Fruit fly (Drosophila melanogaster) whole organism, embryonic: ENCODE results near the gene Traf-like.

Experiments
- CG10543 ChIP-seq: fragments of 200-800 bp; sonication (Bioruptor generic); optimal IDR thresholded peaks from 3 replicates; lab custom pipeline; 2017; ENCODE audit warnings: missing biosample characterization, mild to moderate bottlenecking, missing genetic modification characterization, moderate library complexity
- CG10565 ChIP-seq: fragments of 200-800 bp; sonication (Bioruptor generic); optimal IDR thresholded peaks from 3 replicates; lab custom pipeline; 2016; ENCODE audit warnings: missing biosample characterization, mild to moderate bottlenecking, missing genetic modification characterization
- CG11247 ChIP-seq: fragments of 200-800 bp; sonication (Bioruptor generic); IDR thresholded peaks from 2 replicates; pipeline ENCODE4 v1.3.6; 2022; ENCODE audit warnings: missing biosample characterization, missing genetic modification characterization
- CG13424 ChIP-seq: fragments of 200-800 bp; sonication (Bioruptor generic); optimal IDR thresholded peaks from 2 replicates; lab custom pipeline; 2019; ENCODE audit warnings: missing biosample characterization, mild to moderate bottlenecking, missing genetic modification characterization, moderate library complexity
- CG14667 ChIP-seq: fragments of 200-800 bp; sonication (Bioruptor generic); IDR thresholded peaks from 2 replicates; pipeline ENCODE4 v1.3.6; 2022; ENCODE audit warnings: missing biosample characterization, missing genetic modification characterization
- CG16779 ChIP-seq: fragments of 200-800 bp; sonication (Bioruptor generic); IDR thresholded peaks from 2 replicates; pipeline ENCODE4 v1.3.6; 2022; ENCODE audit warnings: missing biosample characterization, missing genetic modification characterization
- CG17612 ChIP-seq: fragments of 200-800 bp; sonication (Bioruptor generic); IDR thresholded peaks from 2 replicates; pipeline ENCODE4 v1.3.6; 2022; ENCODE audit warnings: missing biosample characterization, missing genetic modification characterization
- CG2712 ChIP-seq: fragments of 200-800 bp; optimal IDR thresholded peaks from 3 replicates; lab custom pipeline; 2019; ENCODE audit warnings: missing biosample characterization, mild to moderate bottlenecking, missing genetic modification characterization, moderate library complexity
- CG2889 ChIP-seq: fragments of 200-800 bp; sonication (Bioruptor generic); IDR thresholded peaks from 3 replicates; pipeline ENCODE4 v1.3.6; 2022; ENCODE audit warnings: missing biosample characterization, missing genetic modification characterization
- CG3995 ChIP-seq: fragments of 200-800 bp; sonication (Bioruptor generic); optimal IDR thresholded peaks from 3 replicates; lab custom pipeline; 2016; ENCODE audit warnings: missing biosample characterization, missing genetic modification characterization
- CG5180 ChIP-seq: fragments of 200-800 bp; sonication (Bioruptor generic); optimal IDR thresholded peaks from 3 replicates; lab custom pipeline; 2017; ENCODE audit warnings: missing biosample characterization, missing genetic modification characterization, mild to moderate bottlenecking, moderate library complexity, missing genetic modification reagents
- CG6654 ChIP-seq: fragments of 200-800 bp; sonication (Bioruptor generic); optimal IDR thresholded peaks from 2 replicates; lab custom pipeline; 2017; ENCODE audit warnings: missing biosample characterization, mild to moderate bottlenecking, missing genetic modification characterization
- CG6683 ChIP-seq: fragments of 200-800 bp; sonication (Bioruptor generic); optimal IDR thresholded peaks from 2 replicates; lab custom pipeline; 2017; ENCODE audit warnings: missing biosample characterization, mild to moderate bottlenecking, missing genetic modification characterization, missing genetic modification reagents
- CG7271 ChIP-seq: fragments of 200-800 bp; sonication (Bioruptor generic); optimal IDR thresholded peaks from 2 replicates; lab custom pipeline; 2018; ENCODE audit warnings: missing biosample characterization, mild to moderate bottlenecking, missing genetic modification characterization, moderate library complexity
- CG7556 ChIP-seq: fragments of 200-800 bp; sonication (Bioruptor generic); optimal IDR thresholded peaks from 2 replicates; lab custom pipeline; 2017; ENCODE audit warnings: missing biosample characterization, mild to moderate bottlenecking, missing genetic modification characterization
- CG8944 ChIP-seq: fragments of 200-800 bp; sonication (Bioruptor generic); optimal IDR thresholded peaks from 3 replicates; lab custom pipeline; 2016; ENCODE audit warnings: missing biosample characterization, missing genetic modification characterization
- CkIIα-i1 ChIP-seq: fragments of 200-800 bp; sonication (Bioruptor generic); IDR thresholded peaks from 2 replicates; pipeline ENCODE4 v1.3.6; 2022; ENCODE audit warnings: missing biosample characterization, missing genetic modification characterization
- Dbx ChIP-seq: fragments of 200-800 bp; sonication (Bioruptor generic); IDR thresholded peaks from 3 replicates; pipeline ENCODE4 v1.3.6; 2022; ENCODE audit warnings: missing biosample characterization, missing genetic modification characterization
- Dip3 ChIP-seq: fragments of 200-800 bp; sonication (Bioruptor generic); optimal IDR thresholded peaks from 3 replicates; lab custom pipeline; 2016; ENCODE audit warnings: missing biosample characterization, missing genetic modification characterization
- Doc3 ChIP-seq: fragments of 200-800 bp; sonication (Bioruptor generic); IDR thresholded peaks from 3 replicates; pipeline ENCODE4 v1.3.6; 2022; ENCODE audit warnings: missing biosample characterization, missing genetic modification characterization; ENCODE audit not compliant: partially characterized antibody
- ERR ChIP-seq: fragments of 200-800 bp; sonication (Bioruptor generic); optimal IDR thresholded peaks from 2 replicates; lab custom pipeline; 2016; ENCODE audit warnings: missing biosample characterization, missing genetic modification characterization
- Ets65A ChIP-seq: fragments of 200-800 bp; sonication (Bioruptor generic); peaks from one replicate; lab custom pipeline; 2016; ENCODE audit warnings: missing biosample characterization, missing genetic modification characterization
- Hand ChIP-seq: fragments of 200-800 bp; sonication (Bioruptor generic); optimal IDR thresholded peaks from 2 replicates; lab custom pipeline; 2017; ENCODE audit warnings: mild to moderate bottlenecking, missing biosample characterization, missing genetic modification reagents, missing genetic modification characterization
- Hr51 ChIP-seq, 2 experiments: fragments of 200-800 bp; sonication (Bioruptor generic); optimal IDR thresholded peaks; 2 replicates in 1 of 2; 3 replicates in 1 of 2; lab custom pipeline; 2016 to 2018; ENCODE audit warnings: missing biosample characterization in 2 of 2, missing genetic modification characterization in 2 of 2, mild to moderate bottlenecking in 1 of 2, moderate library complexity in 1 of 2
- Jarid2 ChIP-seq: fragments of 200-800 bp; sonication (Bioruptor generic); optimal IDR thresholded peaks from 3 replicates; lab custom pipeline; 2017; ENCODE audit warnings: mild to moderate bottlenecking, missing biosample characterization, missing genetic modification reagents, missing genetic modification characterization
- Lim3 ChIP-seq: fragments of 200-800 bp; sonication (Bioruptor generic); IDR thresholded peaks from 2 replicates; pipeline ENCODE4 v1.3.6; 2022; ENCODE audit warnings: missing biosample characterization, missing genetic modification characterization
- Nf-YB ChIP-seq: fragments of 200-800 bp; sonication (Bioruptor generic); optimal IDR thresholded peaks from 3 replicates; lab custom pipeline; 2019; ENCODE audit warnings: missing biosample characterization, mild to moderate bottlenecking, missing genetic modification characterization, moderate library complexity
- Nf-YC ChIP-seq: fragments of 200-800 bp; optimal IDR thresholded peaks from 3 replicates; lab custom pipeline; 2019; ENCODE audit warnings: missing biosample characterization, mild to moderate bottlenecking, missing genetic modification characterization, moderate library complexity
- Six4 ChIP-seq: fragments of 200-800 bp; sonication (Bioruptor generic); optimal IDR thresholded peaks from 2 replicates; lab custom pipeline; 2016; ENCODE audit warnings: missing biosample characterization, missing genetic modification characterization
- Sox100B ChIP-seq: fragments of 200-800 bp; sonication (Bioruptor generic); optimal IDR thresholded peaks from 3 replicates; lab custom pipeline; 2018; ENCODE audit warnings: missing biosample characterization, mild to moderate bottlenecking, missing genetic modification characterization
- Taf1 ChIP-seq: fragments of 200-800 bp; sonication (Bioruptor generic); IDR thresholded peaks from 2 replicates; pipeline ENCODE4 v1.3.6; 2022; ENCODE audit warnings: missing biosample characterization, missing genetic modification characterization
- Xrp1 ChIP-seq: fragments of 200-800 bp; sonication (Bioruptor generic); IDR thresholded peaks from 2 replicates; pipeline ENCODE4 v1.3.6; 2022; ENCODE audit warnings: missing biosample characterization, missing genetic modification characterization
- btn ChIP-seq: fragments of 200-800 bp; sonication (Bioruptor generic); optimal IDR thresholded peaks from 2 replicates; lab custom pipeline; 2016; ENCODE audit warnings: missing biosample characterization, missing genetic modification characterization
- chif ChIP-seq, 2 experiments: fragments of 200-800 bp; sonication (Bioruptor generic); optimal IDR thresholded peaks; 3 replicates each; lab custom pipeline; 2016; ENCODE audit warnings: missing biosample characterization in 2 of 2, missing genetic modification characterization in 2 of 2
- chm ChIP-seq: fragments of 200-800 bp; sonication (Bioruptor generic); IDR thresholded peaks from 2 replicates; pipeline ENCODE4 v1.3.6; 2022; ENCODE audit warnings: missing biosample characterization, missing genetic modification characterization
- ci ChIP-seq: fragments of 200-800 bp; sonication (Bioruptor generic); IDR thresholded peaks from 3 replicates; pipeline ENCODE4 v1.3.6; 2022; ENCODE audit warnings: missing biosample characterization, missing genetic modification characterization
- cwo ChIP-seq: fragments of 200-800 bp; sonication (Bioruptor generic); optimal IDR thresholded peaks from 3 replicates; lab custom pipeline; 2017; ENCODE audit warnings: missing biosample characterization, missing genetic modification characterization, mild to moderate bottlenecking, moderate library complexity, missing genetic modification reagents
- fru ChIP-seq: fragments of >200 bp; optimal IDR thresholded peaks from 2 replicates; lab custom pipeline; 2017
- grau ChIP-seq: fragments of 200-800 bp; optimal IDR thresholded peaks from 3 replicates; lab custom pipeline; 2019; ENCODE audit warnings: missing biosample characterization, mild to moderate bottlenecking, missing genetic modification characterization, moderate library complexity
- ind ChIP-seq: fragments of 200-800 bp; sonication (Bioruptor generic); optimal IDR thresholded peaks from 3 replicates; lab custom pipeline; 2016; ENCODE audit warnings: missing biosample characterization, missing genetic modification characterization
- ken ChIP-seq: fragments of 200-800 bp; sonication (Bioruptor generic); IDR thresholded peaks from 3 replicates; pipeline ENCODE4 v1.3.6; 2022; ENCODE audit warnings: missing biosample characterization, missing genetic modification characterization
- pros ChIP-seq: fragments of 200-800 bp; sonication (Bioruptor generic); optimal IDR thresholded peaks from 3 replicates; lab custom pipeline; 2019; ENCODE audit warnings: missing biosample characterization, mild to moderate bottlenecking, missing genetic modification characterization, moderate library complexity
- psq ChIP-seq: fragments of 200-800 bp; sonication (Bioruptor generic); optimal IDR thresholded peaks from 2 replicates; lab custom pipeline; 2017; ENCODE audit warnings: missing biosample characterization, missing genetic modification characterization
- row ChIP-seq: fragments of 200-800 bp; sonication (Bioruptor generic); IDR thresholded peaks from 3 replicates; pipeline ENCODE4 v1.3.6; 2022; ENCODE audit warnings: missing biosample characterization, missing genetic modification characterization
- sqz ChIP-seq: fragments of 200-800 bp; sonication (Bioruptor generic); optimal IDR thresholded peaks from 3 replicates; lab custom pipeline; 2018; ENCODE audit warnings: missing biosample characterization, mild to moderate bottlenecking, missing genetic modification characterization
- tin ChIP-seq: fragments of 200-800 bp; sonication (Bioruptor generic); optimal IDR thresholded peaks from 3 replicates; lab custom pipeline; 2016; ENCODE audit warnings: missing biosample characterization, missing genetic modification characterization
- trem ChIP-seq: fragments of 200-800 bp; optimal IDR thresholded peaks from 3 replicates; lab custom pipeline; 2019; ENCODE audit warnings: missing biosample characterization, mild to moderate bottlenecking, missing genetic modification characterization, moderate library complexity
- ttk ChIP-seq: fragments of 200-800 bp; sonication (Bioruptor generic); IDR thresholded peaks from 2 replicates; pipeline ENCODE4 v2.1.2; 2022; ENCODE audit warnings: missing biosample characterization, missing genetic modification characterization
- vvl ChIP-seq: fragments of 200-800 bp; sonication (Bioruptor generic); IDR thresholded peaks from 2 replicates; pipeline ENCODE4 v1.3.6; 2022; ENCODE audit warnings: missing biosample characterization, missing genetic modification characterization
- zen2 ChIP-seq: fragments of 200-800 bp; sonication (Bioruptor generic); IDR thresholded peaks from 3 replicates; pipeline ENCODE4 v1.3.6; 2022; ENCODE audit warnings: missing biosample characterization, missing genetic modification characterization; ENCODE audit not compliant: partially characterized antibody
- zfh2 ChIP-seq: fragments of 200-800 bp; sonication (Bioruptor generic); optimal IDR thresholded peaks from 2 replicates; lab custom pipeline; 2016; ENCODE audit warnings: missing biosample characterization, missing genetic modification characterization

The Traf-like gene

dm6 chrX:16422466-16423124 lies 7.7 kb downstream of the Traf-like start, which contains the start of gene hang (continued):
- no peak for TF ChIP-seq CG5180 (GFP tag; lab: Kevin White, UChicago)
- peak; percentile 77 for TF ChIP-seq chm (GFP tag; lab: Robert Waterston, UW)
- no peak for TF ChIP-seq Sox100B
- peak; percentile 31 for TF ChIP-seq Nf-YC (tag; lab: Kevin White, UChicago)
- peak in 1 of 2 experiments; percentile 56 for TF ChIP-seq Hr51 (GFP tag; optimal IDR thresholded peaks at IDR 0.05; lab: Kevin White, UChicago)
- TF ChIP-seq CG11247 (GFP tag; lab: Robert Waterston, UW): peak; percentile 51
- TF ChIP-seq CG6654 (GFP tag; lab: Kevin White, UChicago): no peak
- TF ChIP-seq grau (tag; lab: Kevin White, UChicago): peak; percentile 22
- peak; percentile 85 for TF ChIP-seq Ets65A (GFP tag; lab: Kevin White, UChicago)
- no peak for TF ChIP-seq CG17612
- no peak for TF ChIP-seq Xrp1 (GFP tag; lab: Robert Waterston, UW)
- no peak for TF ChIP-seq Taf1 (GFP tag; lab: Robert Waterston, UW)
- TF ChIP-seq CG16779 (GFP tag; lab: Robert Waterston, UW): 0 out of 2 replicates have a peak, but pooled peaks have one; percentile 49
- TF ChIP-seq pros (GFP tag; lab: Kevin White, UChicago): no peak
- no peak for TF ChIP-seq Dip3 (GFP tag; lab: Kevin White, UChicago)
- no peak for TF ChIP-seq CG10565
- peak; percentile 58 for TF ChIP-seq row (GFP tag; lab: Robert Waterston, UW)
- no peak for TF ChIP-seq btn (GFP tag; lab: Kevin White, UChicago)
- no peak for TF ChIP-seq CG6683 (GFP tag; lab: Kevin White, UChicago)
- TF ChIP-seq tin (GFP tag; lab: Kevin White, UChicago): no peak
- no peak for TF ChIP-seq Lim3 (GFP tag; lab: Robert Waterston, UW)
- TF ChIP-seq Nf-YB: peak; percentile 18
- no peak for TF ChIP-seq Six4
- peak; percentile 20 for TF ChIP-seq CG7271 (tag; lab: Kevin White, UChicago)
- TF ChIP-seq ind (GFP tag; lab: Kevin White, UChicago): peak; percentile 10
- TF ChIP-seq cwo (GFP tag; lab: Kevin White, UChicago): peak; percentile 39
- TF ChIP-seq vvl (GFP tag; lab: Robert Waterston, UW): peak; percentile 66
- no peak for TF ChIP-seq fru (lab: Kevin White, UChicago)
- peak; percentile 43; the same call in 1 of the 3 replicates for TF ChIP-seq Doc3 (GFP tag; lab: Robert Waterston, UW)
- TF ChIP-seq CG8944 (GFP tag; lab: Kevin White, UChicago): no peak
- peak; percentile 84 for TF ChIP-seq Jarid2
- no peak for TF ChIP-seq chif (GFP tag; optimal IDR thresholded peaks at IDR 0.05; lab: Kevin White, UChicago)
- peak; percentile 75 for TF ChIP-seq CG10543 (GFP tag; lab: Kevin White, UChicago)
- TF ChIP-seq CG14667 (GFP tag; lab: Robert Waterston, UW): no peak
- no peak for TF ChIP-seq CG2712 (tag; lab: Kevin White, UChicago)
- TF ChIP-seq CG7556 (GFP tag; lab: Kevin White, UChicago): no peak
- TF ChIP-seq ERR (GFP tag; lab: Kevin White, UChicago): peak; percentile 22
- peak; percentile 40 for TF ChIP-seq Hand (GFP tag; lab: Kevin White, UChicago)
- peak; percentile 64; the same call in 1 of the 3 replicates for TF ChIP-seq Dbx (GFP tag; lab: Robert Waterston, UW)
- TF ChIP-seq CG2889 (GFP tag; lab: Robert Waterston, UW): no peak
- TF ChIP-seq zen2: peak; percentile 78
- TF ChIP-seq CkIIα-i1 (GFP tag; lab: Robert Waterston, UW): no peak
- TF ChIP-seq sqz (GFP tag; lab: Kevin White, UChicago): peak; percentile 47
- no peak for TF ChIP-seq psq (GFP tag; lab: Kevin White, UChicago)
- TF ChIP-seq ci (GFP tag; lab: Robert Waterston, UW): peak; percentile 75
- TF ChIP-seq trem: peak; percentile 37
- peak; percentile 24 for TF ChIP-seq CG3995
- TF ChIP-seq ttk: no peak
- TF ChIP-seq CG13424 (tag; lab: Kevin White, UChicago): peak; percentile 21
- TF ChIP-seq zfh2 (GFP tag; lab: Kevin White, UChicago): no peak
- peak; percentile 45; the same call in 1 of the 3 replicates for TF ChIP-seq ken (GFP tag; lab: Robert Waterston, UW)
